Worm (Caenorhabditis elegans): ENCODE results near the gene M116.5.

DNA sequence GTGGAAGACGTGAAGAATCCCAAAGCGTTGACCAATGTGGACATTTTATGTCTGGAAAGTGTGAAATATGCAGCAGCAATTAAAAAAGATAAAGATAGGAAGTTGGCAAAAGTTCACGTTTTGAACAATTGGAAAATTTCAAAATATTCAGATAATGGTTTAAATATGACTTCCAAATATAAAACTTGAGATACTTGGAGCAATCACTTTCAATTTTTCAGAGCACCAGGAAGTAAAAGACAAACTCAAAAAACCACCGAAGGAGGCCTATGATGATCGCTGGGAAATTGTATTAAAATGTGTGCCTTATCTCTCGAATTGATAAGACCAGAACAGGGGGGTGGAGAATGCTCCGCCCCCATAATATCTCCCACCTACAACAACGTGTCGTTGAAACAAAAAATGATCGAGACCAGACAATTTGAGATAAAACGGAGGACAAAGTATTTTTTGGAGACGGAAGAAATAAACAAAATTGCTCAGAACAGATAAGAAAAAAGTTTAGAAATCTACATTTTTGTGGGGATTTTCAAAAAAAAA lies 30.9 kb upstream of the M116.5 start, which contains the start of gene eppl-1:
- TF ChIP-seq hmbx-1 (tag; optimal IDR thresholded peaks at IDR 0.05) (no peak), hmg-4 (GFP tag; optimal IDR thresholded peaks at IDR 0.05) (no peak), ama-1 (optimal IDR thresholded peaks at IDR 0.05) (no peak), B0310.2 (tag; optimal IDR thresholded peaks at IDR 0.05) (no peak), flt-1 (GFP tag; IDR thresholded peaks at IDR 0.05) (no peak), ets-7 (tag; optimal IDR thresholded peaks at IDR 0.05) (no peak), aly-1 (tag; optimal IDR thresholded peaks at IDR 0.05) (no peak), tbx-37 (GFP tag; conservative IDR thresholded peaks at IDR 0.05) (no peak), F13C5.2 (tag; optimal IDR thresholded peaks at IDR 0.05) (no peak)
